Worm (Caenorhabditis elegans) whole organism, L4 larva: ENCODE measurements around the gene C01B10.7.

Source experiments
- nhr-237 ChIP-seq: sonication (generic microtip); optimal IDR thresholded peaks from 2 replicates; lab custom pipeline; 2017; ENCODE audit warnings: missing biosample characterization, missing genetic modification characterization
- nhr-6 ChIP-seq: fragments of 150-350 bp; optimal IDR thresholded peaks from 2 replicates; lab custom pipeline; 2014; ENCODE audit warnings: missing biosample characterization, missing genetic modification characterization
- snpc-4 ChIP-seq: fragments of 150-350 bp; optimal IDR thresholded peaks from 2 replicates; lab custom pipeline; 2014; ENCODE audit warnings: missing biosample characterization, missing genetic modification characterization
- tra-1 ChIP-seq: fragments of 200-800 bp; sonication (Bioruptor generic); IDR thresholded peaks from 2 replicates; pipeline ENCODE4 v1.3.6; 2022; ENCODE audit warnings: missing genetic modification reagents, missing genetic modification characterization, missing compliant biosample characterization

- TF ChIP-seq nhr-237 (no peak), tra-1 (GFP tag; lab: Robert Waterston, UW) (no peak), nhr-6 (tag; lab: Kevin White, UChicago) (no peak), snpc-4 (tag; lab: Kevin White, UChicago) (no peak)
Measured at ce11 chrIV:6652479-6653022, 14.2 kb downstream of the C01B10.7 start.
